Worm (Caenorhabditis elegans) whole organism, midembryonic: ENCODE results near the gene F52C9.3.

Experiments used
- med-1 ChIP-seq: sonication (generic microtip); optimal IDR thresholded peaks from 2 replicates; lab custom pipeline; 2017; ENCODE audit warnings: missing genetic modification characterization, mild to moderate bottlenecking, missing compliant biosample characterization, antibody characterized with exemption, missing genetic modification reagents; ENCODE audit not compliant: insufficient read depth
- ref-1 ChIP-seq: fragments of 200-800 bp; sonication (Bioruptor generic); conservative IDR thresholded peaks from 2 replicates; pipeline ENCODE4 v1.3.6; 2022; ENCODE audit warnings: missing genetic modification reagents, missing genetic modification characterization, missing compliant biosample characterization

- TF ChIP-seq med-1 (GFP tag; lab: Kevin White, UChicago) (no peak), ref-1 (no peak)
These were observed 47.4 kb upstream of the F52C9.3 start for ce11 chrIII:5274250-5274649.
